Fruit fly (Drosophila melanogaster): ENCODE results near the gene side-IV.
A peak's percentile ranks its signal among the peaks of the same experiment; 100 is the strongest.

Gene side-IV

dm6 chr3R:13428341-13429040, 21.9 kb upstream of the side-IV start (continued):
- TF ChIP-seq achi (GFP tag; optimal IDR thresholded peaks at IDR 0.05) (peak; percentile 74), CG11294 (GFP tag; IDR thresholded peaks at IDR 0.05) (no peak), CG6854 (GFP tag; optimal IDR thresholded peaks at IDR 0.05) (no peak), vri (GFP tag; optimal IDR thresholded peaks at IDR 0.05) (peak; percentile 39), Ets21C (GFP tag; optimal IDR thresholded peaks at IDR 0.05) (peak; percentile 2), Hr39 (GFP tag; optimal IDR thresholded peaks at IDR 0.05) (peak; percentile 72), Hr4 (GFP tag; optimal IDR thresholded peaks at IDR 0.05) (peak; percentile 77), CG1621 (tag; optimal IDR thresholded peaks at IDR 0.05) (peak; percentile 19), Sox14 (GFP tag; optimal IDR thresholded peaks at IDR 0.05) (peak; percentile 72), CG11762 (GFP tag; optimal IDR thresholded peaks at IDR 0.05; ENCODE audit: insufficient read depth) (peak; percentile 61), CG32006 (GFP tag; optimal IDR thresholded peaks at IDR 0.05) (peak; percentile 73), CG6163 (GFP tag; IDR thresholded peaks at IDR 0.05) (peak; percentile 70; the same call in 2 of the 3 replicates), Eip75B (GFP tag; optimal IDR thresholded peaks at IDR 0.05) (peak; percentile 61), dac (GFP tag; optimal IDR thresholded peaks at IDR 0.05) (peak; percentile 35), Blimp-1 (GFP tag; optimal IDR thresholded peaks at IDR 0.05) (no peak), Ets96B (tag; optimal IDR thresholded peaks at IDR 0.05) (peak; percentile 57)

dm6 chr3R:13433623-13434022, 16.8 kb upstream of the side-IV start:
- peak; percentile 80 for TF ChIP-seq CG8319 (GFP tag; optimal IDR thresholded peaks at IDR 0.05)
- TF ChIP-seq acj6 (GFP tag; optimal IDR thresholded peaks at IDR 0.05): peak; percentile 91
- TF ChIP-seq achi (GFP tag; optimal IDR thresholded peaks at IDR 0.05): peak; percentile 90
- TF ChIP-seq CG10631 (GFP tag; optimal IDR thresholded peaks at IDR 0.05): peak; percentile 79
- peak; percentile 42 for TF ChIP-seq Lpt (GFP tag; optimal IDR thresholded peaks at IDR 0.05)
- TF ChIP-seq cyc (GFP tag; optimal IDR thresholded peaks at IDR 0.05): peak; percentile 40
- TF ChIP-seq Sox15 (GFP tag; optimal IDR thresholded peaks at IDR 0.05): peak; percentile 69
- TF ChIP-seq CG3032 (tag; optimal IDR thresholded peaks at IDR 0.05): peak; percentile 78
- TF ChIP-seq ss (GFP tag; optimal IDR thresholded peaks at IDR 0.05): peak; percentile 44 to 64
- peak; percentile 69 for TF ChIP-seq eg (GFP tag; IDR thresholded peaks at IDR 0.05)
- TF ChIP-seq CG4318 (GFP tag; optimal IDR thresholded peaks at IDR 0.05): peak; percentile 65
- peak; percentile 71 for TF ChIP-seq spab (GFP tag; optimal IDR thresholded peaks at IDR 0.05)
- TF ChIP-seq CG11294 (GFP tag; IDR thresholded peaks at IDR 0.05): peak; percentile 57
- peak; percentile 94 for TF ChIP-seq CG8119 (GFP tag; IDR thresholded peaks at IDR 0.05)
- TF ChIP-seq CG11762 (GFP tag; optimal IDR thresholded peaks at IDR 0.05; ENCODE audit: insufficient read depth): peak; percentile 61
- peak; percentile 93 for TF ChIP-seq CG15336 (GFP tag; IDR thresholded peaks at IDR 0.05)
- TF ChIP-seq CG34406 (GFP tag; optimal IDR thresholded peaks at IDR 0.05): peak; percentile 89
- TF ChIP-seq CG6808 (GFP tag; optimal IDR thresholded peaks at IDR 0.05): peak; percentile 74
- peak; percentile 84 for TF ChIP-seq esn (GFP tag; optimal IDR thresholded peaks at IDR 0.05)
- TF ChIP-seq CG11902 (GFP tag; optimal IDR thresholded peaks at IDR 0.05): peak; percentile 32
- peak; percentile 65 for TF ChIP-seq Hr39 (GFP tag; optimal IDR thresholded peaks at IDR 0.05)
- peak; percentile 76 for TF ChIP-seq CG3919 (GFP tag; optimal IDR thresholded peaks at IDR 0.05)
- peak; percentile 82 for TF ChIP-seq Met (GFP tag; optimal IDR thresholded peaks at IDR 0.05)
- peak; percentile 91 for TF ChIP-seq net (GFP tag; optimal IDR thresholded peaks at IDR 0.05)
- peak; percentile 86 for TF ChIP-seq Hr4 (GFP tag; optimal IDR thresholded peaks at IDR 0.05)
- TF ChIP-seq Eip93F (GFP tag; optimal IDR thresholded peaks at IDR 0.05): no peak
- peak; percentile 86 for TF ChIP-seq pdm3 (GFP tag; optimal IDR thresholded peaks at IDR 0.05)
- peak; percentile 84 for TF ChIP-seq Eip75B (GFP tag; optimal IDR thresholded peaks at IDR 0.05)
- TF ChIP-seq CG6163 (GFP tag; IDR thresholded peaks at IDR 0.05): peak; percentile 76; the same call in 2 of the 3 replicates
- peak; percentile 72 for TF ChIP-seq CG16779 (tag; optimal IDR thresholded peaks at IDR 0.05)
- TF ChIP-seq dsx (GFP tag; optimal IDR thresholded peaks at IDR 0.05; ENCODE audit: poor library complexity, severe bottlenecking): peak; percentile 84
- peak; percentile 38 for TF ChIP-seq dac (GFP tag; optimal IDR thresholded peaks at IDR 0.05)
- peak; percentile 78 for TF ChIP-seq Smox (GFP tag; optimal IDR thresholded peaks at IDR 0.05)
- TF ChIP-seq Ets96B (tag; optimal IDR thresholded peaks at IDR 0.05): peak; percentile 76
- peak; percentile 83 to 85 for TF ChIP-seq salr (GFP tag; optimal IDR thresholded peaks at IDR 0.05)
- TF ChIP-seq svp (GFP tag): peak; percentile 83
- TF ChIP-seq CG31627 (GFP tag; optimal IDR thresholded peaks at IDR 0.05): peak; percentile 62
- peak; percentile 14 for TF ChIP-seq fkh (GFP tag; optimal IDR thresholded peaks at IDR 0.05)
- peak; percentile 56 for TF ChIP-seq vri (GFP tag; optimal IDR thresholded peaks at IDR 0.05)
- peak; percentile 80 for TF ChIP-seq CG7368 (GFP tag; optimal IDR thresholded peaks at IDR 0.05)
- TF ChIP-seq Blimp-1 (GFP tag; optimal IDR thresholded peaks at IDR 0.05): no peak
